Worm (Caenorhabditis elegans): ENCODE results near the gene Y39B6A.29.
"Not testable (repeated sequence)": the region's sequence is repeated elsewhere in the genome, so short reads cannot be mapped to it uniquely, and the experiment has no call there.

Gene Y39B6A.29

ce11 chrV:19027338-19027737 lies 2.8 kb upstream of the Y39B6A.29 start:
- TF ChIP-seq ceh-32 (tag; optimal IDR thresholded peaks at IDR 0.05; ENCODE audit: poor library complexity) = no peak
- no peak for TF ChIP-seq egl-43 (GFP tag; IDR thresholded peaks at IDR 0.05)
- no peak for TF ChIP-seq Y105C5A.15 (GFP tag; IDR thresholded peaks at IDR 0.05)
- no peak for TF ChIP-seq spr-1 (tag; optimal IDR thresholded peaks at IDR 0.05)
- TF ChIP-seq aha-1 (tag) = peak; percentile 45
- TF ChIP-seq gei-8 (GFP tag; optimal IDR thresholded peaks at IDR 0.05) = no peak
- TF ChIP-seq ceh-28 (tag; optimal IDR thresholded peaks at IDR 0.05) = peak; percentile 97

- TF ChIP-seq unc-62 (GFP tag; optimal IDR thresholded peaks at IDR 0.05 in 1 of 2) = peak in 1 of 2 experiments; percentile 56
- no peak for TF ChIP-seq unc-62 (tag; optimal IDR thresholded peaks at IDR 0.05)
- TF ChIP-seq ZK546.5 (tag; optimal IDR thresholded peaks at IDR 0.05) = no peak
Observed at ce11 chrV:19026163-19026562, 1.6 kb upstream of the Y39B6A.29 start, which contains the start of gene Y39B6A.25. Gene Y39B6A.25 (plus strand): TSS chrV:19026463.

ce11 chrV:19019239-19019638 lies 5.3 kb downstream of the Y39B6A.29 start:
- no peak for TF ChIP-seq egl-43 (GFP tag; IDR thresholded peaks at IDR 0.05)
- peak; percentile 68 for TF ChIP-seq aha-1 (tag)
- TF ChIP-seq skn-1 (tag; optimal IDR thresholded peaks at IDR 0.05) = no peak
- TF ChIP-seq ceh-28 (tag; optimal IDR thresholded peaks at IDR 0.05) = peak; percentile 85
- TF ChIP-seq daf-16 (GFP tag; optimal IDR thresholded peaks at IDR 0.05) = no peak
- no peak for TF ChIP-seq daf-16 (tag; optimal IDR thresholded peaks at IDR 0.05)
- no peak for TF ChIP-seq saeg-2 (GFP tag; IDR thresholded peaks at IDR 0.05)

- TF ChIP-seq ceh-28 (tag; optimal IDR thresholded peaks at IDR 0.05) = peak; percentile 65
Observed at ce11 chrV:19014940-19015339, 9.6 kb downstream of the Y39B6A.29 start.

- not testable (repeated sequence) for TF ChIP-seq hlh-30 (tag; optimal IDR thresholded peaks at IDR 0.05; ENCODE audit: insufficient read depth); aly-2 (tag; optimal IDR thresholded peaks at IDR 0.05); attf-4 (tag; optimal IDR thresholded peaks at IDR 0.05)
Observed at ce11 chrV:19014273-19014672, 10.3 kb downstream of the Y39B6A.29 start, which contains the start of gene Y39B6A.30. Gene Y39B6A.30 (plus strand): TSS chrV:19014573.

ce11 chrV:19013215-19013614 lies 11.4 kb downstream of the Y39B6A.29 start:
- TF ChIP-seq ceh-82 (tag; optimal IDR thresholded peaks at IDR 0.05) (no peak), hlh-11 (tag; optimal IDR thresholded peaks at IDR 0.05) (no peak), aly-2 (tag; optimal IDR thresholded peaks at IDR 0.05) (no peak), unc-62 (GFP tag; optimal IDR thresholded peaks at IDR 0.05 in 1 of 2) (peak in 1 of 2 experiments; percentile 92), unc-62 (tag; optimal IDR thresholded peaks at IDR 0.05) (no peak), ces-1 (GFP tag; optimal IDR thresholded peaks at IDR 0.05) (no peak), ceh-20 (GFP tag; IDR thresholded peaks at IDR 0.05) (no peak), F26F4.8 (GFP tag; conservative IDR thresholded peaks at IDR 0.05) (no peak), nhr-111 (GFP tag; optimal IDR thresholded peaks at IDR 0.05) (no peak), lir-3 (tag; optimal IDR thresholded peaks at IDR 0.05) (no peak), attf-4 (tag; optimal IDR thresholded peaks at IDR 0.05) (no peak), skn-1 (tag; optimal IDR thresholded peaks at IDR 0.05) (no peak), aha-1 (tag) (peak; percentile 28), mdt-29 (GFP tag; IDR thresholded peaks at IDR 0.05) (no peak), snpc-1.2 (GFP tag; IDR thresholded peaks at IDR 0.05) (no peak), zfp-2 (tag; optimal IDR thresholded peaks at IDR 0.05) (no peak), lin-38 (GFP tag; IDR thresholded peaks at IDR 0.05) (no peak)

- peak; percentile 97 for TF ChIP-seq ceh-28 (tag; optimal IDR thresholded peaks at IDR 0.05)
- no peak for TF ChIP-seq nhr-25 (tag; optimal IDR thresholded peaks at IDR 0.05; ENCODE audit: borderline replicate concordance, insufficient read depth)
Observed at ce11 chrV:19010405-19010804, 14.2 kb downstream of the Y39B6A.29 start.
